Fruit fly (Drosophila melanogaster): Measurements from ENCODE around the gene CG10516.

Gene CG10516

DNA sequence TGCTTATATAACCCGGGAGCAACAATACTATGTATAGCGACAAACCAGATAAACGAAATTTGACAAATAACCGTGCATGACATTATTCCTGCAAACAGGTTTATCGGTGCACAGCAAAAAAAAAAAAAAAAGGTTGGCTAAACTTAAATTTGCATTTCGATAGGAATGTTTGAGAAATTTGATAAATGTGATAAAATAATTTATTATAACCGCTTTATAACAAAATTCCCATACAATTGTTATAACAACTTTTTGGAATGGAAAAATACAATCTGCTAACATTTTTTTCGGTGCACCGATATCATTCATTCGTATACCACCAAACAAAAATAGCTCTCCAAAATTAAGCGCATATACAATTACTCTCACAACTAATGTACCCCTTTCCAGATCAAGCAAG lies 9.6 kb downstream of the CG10516 start (continued):
- TF ChIP-seq CG17829 (tag; optimal IDR thresholded peaks at IDR 0.05): peak; percentile 55
- no peak for TF ChIP-seq slou (GFP tag; optimal IDR thresholded peaks at IDR 0.05)
- no peak for TF ChIP-seq CG10274 (GFP tag; optimal IDR thresholded peaks at IDR 0.05)
- TF ChIP-seq CG17385 (GFP tag; optimal IDR thresholded peaks at IDR 0.05): peak; percentile 32
- TF ChIP-seq CG4617 (GFP tag; optimal IDR thresholded peaks at IDR 0.05; ENCODE audit: borderline replicate concordance): no peak
- no peak for TF ChIP-seq peb (GFP tag; IDR thresholded peaks at IDR 0.05)
- TF ChIP-seq CG18262 (tag; optimal IDR thresholded peaks at IDR 0.05): peak; percentile 66
- TF ChIP-seq fd96Cb (tag; optimal IDR thresholded peaks at IDR 0.05): peak; percentile 46
- no peak for TF ChIP-seq eve (GFP tag; optimal IDR thresholded peaks at IDR 0.05)
- peak; percentile 39 for TF ChIP-seq bcd (GFP tag; optimal IDR thresholded peaks at IDR 0.05)
- no peak for TF ChIP-seq org-1 (GFP tag; optimal IDR thresholded peaks at IDR 0.05)
- peak; percentile 69 for TF ChIP-seq Med (GFP tag)
- TF ChIP-seq HLH54F (GFP tag; optimal IDR thresholded peaks at IDR 0.05): no peak
- peak; percentile 22; the same call in 1 of the 2 replicates for TF ChIP-seq E2f2 (GFP tag; IDR thresholded peaks at IDR 0.05)
- no peak for TF ChIP-seq cato (GFP tag; optimal IDR thresholded peaks at IDR 0.05; ENCODE audit: borderline replicate concordance)
- TF ChIP-seq Hmx (GFP tag; optimal IDR thresholded peaks at IDR 0.05): no peak
- no peak for TF ChIP-seq gsb-n (tag; optimal IDR thresholded peaks at IDR 0.05)
- TF ChIP-seq YL-1 (GFP tag; optimal IDR thresholded peaks at IDR 0.05): no peak
- TF ChIP-seq CG4854 (GFP tag; optimal IDR thresholded peaks at IDR 0.05): no peak
- no peak for TF ChIP-seq CG11723 (GFP tag; optimal IDR thresholded peaks at IDR 0.05)
- no peak for TF ChIP-seq CG7987 (GFP tag; optimal IDR thresholded peaks at IDR 0.05)
- no peak for TF ChIP-seq Nf-YB (GFP tag; optimal IDR thresholded peaks at IDR 0.05)
- peak; percentile 60 for TF ChIP-seq ara (GFP tag; IDR thresholded peaks at IDR 0.05)
- TF ChIP-seq hkb (optimal IDR thresholded peaks at IDR 0.05): no peak
- TF ChIP-seq hkb (GFP tag; IDR thresholded peaks at IDR 0.05): peak; percentile 72
- TF ChIP-seq CG12391 (tag; optimal IDR thresholded peaks at IDR 0.05): peak; percentile 37
- TF ChIP-seq CG8089 (GFP tag; optimal IDR thresholded peaks at IDR 0.05): no peak
- TF ChIP-seq CG15601 (tag; optimal IDR thresholded peaks at IDR 0.05): no peak
- TF ChIP-seq HmgZ (tag; optimal IDR thresholded peaks at IDR 0.05): no peak
- TF ChIP-seq Dad (GFP tag; optimal IDR thresholded peaks at IDR 0.05): no peak
- TF ChIP-seq vfl (GFP tag; optimal IDR thresholded peaks at IDR 0.05): no peak
- no peak for TF ChIP-seq Ssrp (tag; optimal IDR thresholded peaks at IDR 0.05)
- no peak for TF ChIP-seq CG16813 (GFP tag; IDR thresholded peaks at IDR 0.05; ENCODE audit: partially characterized antibody)
- TF ChIP-seq Dip2 (GFP tag; IDR thresholded peaks at IDR 0.05): no peak
- no peak for TF ChIP-seq so (GFP tag; IDR thresholded peaks at IDR 0.05)
- TF ChIP-seq tin (GFP tag; optimal IDR thresholded peaks at IDR 0.05): peak; percentile 30
- peak; percentile 52; the same call in 1 of the 2 replicates for TF ChIP-seq Atf6 (GFP tag; IDR thresholded peaks at IDR 0.05)
- TF ChIP-seq slp2 (GFP tag; optimal IDR thresholded peaks at IDR 0.05): no peak
- no peak for TF ChIP-seq CG30020 (tag; optimal IDR thresholded peaks at IDR 0.05)
- TF ChIP-seq CG3281 (GFP tag; optimal IDR thresholded peaks at IDR 0.05): peak; percentile 35
- TF ChIP-seq Ets97D (GFP tag; optimal IDR thresholded peaks at IDR 0.05): no peak
- no peak for TF ChIP-seq CG17912 (GFP tag; optimal IDR thresholded peaks at IDR 0.05)
- no peak for TF ChIP-seq CG31388 (GFP tag; optimal IDR thresholded peaks at IDR 0.05)
- TF ChIP-seq her (GFP tag; optimal IDR thresholded peaks at IDR 0.05): no peak
- no peak for TF ChIP-seq zen (tag; optimal IDR thresholded peaks at IDR 0.05)
- no peak for TF ChIP-seq disco-r (GFP tag; optimal IDR thresholded peaks at IDR 0.05)
- TF ChIP-seq CG10543 (GFP tag; optimal IDR thresholded peaks at IDR 0.05): peak; percentile 14
- TF ChIP-seq D19B (GFP tag; optimal IDR thresholded peaks at IDR 0.05): no peak
- TF ChIP-seq lilli (GFP tag; optimal IDR thresholded peaks at IDR 0.05): peak; percentile 47
- no peak for TF ChIP-seq CG5953 (GFP tag; IDR thresholded peaks at IDR 0.05)
- no peak for TF ChIP-seq Oaz (GFP tag; IDR thresholded peaks at IDR 0.05)
- TF ChIP-seq amos (GFP tag; IDR thresholded peaks at IDR 0.05; ENCODE audit: partially characterized antibody): no peak

Data from whole organism, embryonic.